Worm (Caenorhabditis elegans): ENCODE results near the gene srsx-6.

srsx-6 gene

DNA sequence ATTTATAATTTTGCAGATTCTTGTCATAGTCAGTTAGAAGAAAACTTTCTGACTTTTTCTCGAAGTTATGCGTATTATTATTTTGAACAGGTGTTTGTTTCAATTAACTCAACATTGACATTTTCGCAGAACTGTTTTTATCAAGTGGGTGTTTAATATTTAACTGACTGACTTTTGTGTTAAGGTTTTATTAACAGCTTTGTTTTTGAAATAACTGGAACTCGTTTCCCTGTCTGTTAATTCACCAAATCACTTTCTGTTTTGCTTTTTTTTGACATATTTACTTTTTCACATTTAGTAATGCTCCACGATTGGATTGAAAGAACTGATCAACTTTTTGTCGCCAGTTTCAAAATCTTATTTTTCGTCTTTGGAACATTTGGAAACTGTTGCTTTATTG is 1.4 kb upstream of the srsx-6 start, which contains the start of gene srsx-7:
Gene srsx-7 (plus strand): TSS at position 301 of the 400 bp plus-strand sequence.
- TF ChIP-seq unc-42 (tag; optimal IDR thresholded peaks at IDR 0.05) (no peak), lim-6 (tag; optimal IDR thresholded peaks at IDR 0.05) (no peak), hlh-8 (tag; optimal IDR thresholded peaks at IDR 0.05) (no peak), unc-86 (tag; optimal IDR thresholded peaks at IDR 0.05) (no peak), odd-2 (tag; optimal IDR thresholded peaks at IDR 0.05) (no peak), rnt-1 (tag; optimal IDR thresholded peaks at IDR 0.05) (no peak), sdc-2 (tag; optimal IDR thresholded peaks at IDR 0.05) (no peak), hlh-6 (tag; optimal IDR thresholded peaks at IDR 0.05) (no peak), ceh-24 (tag; optimal IDR thresholded peaks at IDR 0.05) (no peak), ceh-22 (tag; optimal IDR thresholded peaks at IDR 0.05) (no peak), gmeb-2 (tag; optimal IDR thresholded peaks at IDR 0.05) (no peak), ceh-18 (tag; optimal IDR thresholded peaks at IDR 0.05) (no peak), K02D7.2 (tag; optimal IDR thresholded peaks at IDR 0.05) (no peak)

DNA sequence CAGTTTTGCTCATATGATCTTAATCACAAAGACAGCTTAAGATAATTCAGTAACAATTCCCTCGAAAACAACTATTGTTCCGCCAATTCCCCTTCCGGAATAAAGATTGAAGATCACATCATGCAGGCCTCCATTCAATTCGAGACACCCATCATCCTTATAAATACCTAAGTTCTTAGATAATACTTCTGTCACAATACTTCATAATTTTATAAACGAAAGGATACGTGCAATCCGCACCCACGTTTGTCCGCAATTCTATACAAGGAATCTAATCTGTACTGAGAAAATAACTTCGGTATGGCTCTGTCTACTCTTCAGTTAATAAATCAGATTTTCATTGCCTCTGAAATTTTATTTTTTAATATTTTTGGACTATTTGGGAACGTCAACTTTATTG is 1.8 kb downstream of the srsx-6 start, which contains the start of gene srsx-5:
Gene srsx-5 (plus strand): TSS at position 301 of the 400 bp plus-strand sequence.
- TF ChIP-seq zip-5 (tag; optimal IDR thresholded peaks at IDR 0.05) (no peak), C08G9.2 (tag; optimal IDR thresholded peaks at IDR 0.05) (no peak), npax-4 (tag; optimal IDR thresholded peaks at IDR 0.05) (no peak), fkh-6 (tag; optimal IDR thresholded peaks at IDR 0.05) (no peak), hlh-13 (GFP tag; optimal IDR thresholded peaks at IDR 0.05) (no peak), ama-1 (optimal IDR thresholded peaks at IDR 0.05) (no peak), unc-3 (GFP tag; conservative IDR thresholded peaks at IDR 0.05) (no peak), unc-3 (tag; optimal IDR thresholded peaks at IDR 0.05) (no peak), ceh-34 (tag; optimal IDR thresholded peaks at IDR 0.05) (no peak), K02D7.2 (tag; optimal IDR thresholded peaks at IDR 0.05) (no peak), pha-4 (tag; optimal IDR thresholded peaks at IDR 0.05) (no peak), fkh-10 (GFP tag; optimal IDR thresholded peaks at IDR 0.05) (no peak)

DNA sequence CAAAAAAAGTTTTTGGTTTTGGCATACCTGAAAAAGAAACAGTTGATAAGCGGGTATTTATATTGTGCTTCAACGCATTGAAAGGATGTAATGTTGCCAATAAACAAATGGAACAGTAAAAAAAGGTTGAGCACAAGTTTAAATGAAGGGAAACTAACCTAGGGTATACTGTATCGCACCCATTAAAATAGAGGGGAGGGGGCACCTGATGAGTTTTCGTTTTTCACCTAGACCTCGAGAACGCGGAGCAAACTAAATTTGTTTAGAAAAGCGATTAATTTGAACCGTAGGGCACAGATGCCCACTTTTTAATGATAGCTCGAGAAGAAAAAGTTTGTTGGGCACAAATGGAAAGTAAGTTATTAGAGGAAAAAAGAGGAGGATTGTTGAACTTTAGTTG is 6.1 kb downstream of the srsx-6 start, which contains the start of gene ncx-10:
Gene ncx-10 (minus strand): TSS at position 101 of the 400 bp plus-strand sequence.
- TF ChIP-seq pha-4 (tag; optimal IDR thresholded peaks at IDR 0.05) (no peak), ceh-2 (tag; optimal IDR thresholded peaks at IDR 0.05) (no peak), ama-1 (optimal IDR thresholded peaks at IDR 0.05) (no peak), C38D4.7 (GFP tag; optimal IDR thresholded peaks at IDR 0.05) (no peak), K09A11.1 (tag; optimal IDR thresholded peaks at IDR 0.05; ENCODE audit: insufficient read depth) (no peak), ets-4 (tag; optimal IDR thresholded peaks at IDR 0.05) (no peak), ref-2 (tag; optimal IDR thresholded peaks at IDR 0.05) (no peak), ceh-22 (tag; optimal IDR thresholded peaks at IDR 0.05) (no peak)

ce11 chrV:7937152-7937551 is 10.3 kb downstream of the srsx-6 start, which contains the start of gene srsx-3:
Gene srsx-3 (minus strand): TSS chrV:7937252.
- TF ChIP-seq pha-2 (tag; optimal IDR thresholded peaks at IDR 0.05) (no peak), unc-86 (tag; optimal IDR thresholded peaks at IDR 0.05) (no peak), ceh-45 (GFP tag; IDR thresholded peaks at IDR 0.05) (no peak), eyg-1 (tag; optimal IDR thresholded peaks at IDR 0.05) (no peak), pros-1 (tag; optimal IDR thresholded peaks at IDR 0.05) (no peak), unc-55 (GFP tag; optimal IDR thresholded peaks at IDR 0.05) (no peak), sox-2 (GFP tag; IDR thresholded peaks at IDR 0.05) (no peak), dve-1 (tag; optimal IDR thresholded peaks at IDR 0.05) (no peak), gmeb-2 (tag; optimal IDR thresholded peaks at IDR 0.05) (no peak), C08G9.2 (tag; optimal IDR thresholded peaks at IDR 0.05) (no peak)

DNA sequence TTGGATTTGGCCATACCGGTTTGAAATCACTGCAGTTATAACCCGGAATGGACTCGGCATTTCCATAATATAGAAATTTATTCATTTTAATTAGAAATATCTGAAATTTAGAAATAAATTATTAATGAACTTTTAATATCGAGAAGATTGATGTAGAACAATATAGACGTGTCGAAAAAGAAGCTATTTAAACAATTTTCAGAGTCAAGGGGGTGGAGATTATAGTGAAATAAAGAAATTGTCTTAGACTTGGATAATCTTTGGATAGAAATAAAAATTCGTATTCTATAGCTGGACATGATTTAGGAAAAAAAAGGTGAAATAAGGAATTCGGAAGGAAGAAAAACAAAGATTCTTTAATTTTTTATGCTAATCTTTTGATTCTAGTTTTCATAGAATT is 13.4 kb downstream of the srsx-6 start, which contains the start of gene srt-53:
Gene srt-53 (minus strand): TSS at position 101 of the 400 bp plus-strand sequence.
- no peak for TF ChIP-seq zip-5 (tag; optimal IDR thresholded peaks at IDR 0.05)
- TF ChIP-seq fax-1 (tag; optimal IDR thresholded peaks at IDR 0.05): no peak
- no peak for TF ChIP-seq lim-6 (tag; optimal IDR thresholded peaks at IDR 0.05)
- no peak for TF ChIP-seq ztf-16 (tag; optimal IDR thresholded peaks at IDR 0.05)
- no peak for TF ChIP-seq unc-55 (GFP tag; optimal IDR thresholded peaks at IDR 0.05)
- no peak for TF ChIP-seq fkh-6 (tag; optimal IDR thresholded peaks at IDR 0.05)
- TF ChIP-seq ceh-18 (tag; optimal IDR thresholded peaks at IDR 0.05): no peak
- no peak for TF ChIP-seq pag-3 (tag; optimal IDR thresholded peaks at IDR 0.05; ENCODE audit: borderline replicate concordance)
- TF ChIP-seq rnt-1 (tag; optimal IDR thresholded peaks at IDR 0.05): no peak
- TF ChIP-seq fkh-10 (GFP tag; optimal IDR thresholded peaks at IDR 0.05): no peak
- TF ChIP-seq hlh-15 (tag; optimal IDR thresholded peaks at IDR 0.05): no peak
